Worm (Caenorhabditis elegans): ENCODE results near the gene dhs-14.

The dhs-14 gene

DNA sequence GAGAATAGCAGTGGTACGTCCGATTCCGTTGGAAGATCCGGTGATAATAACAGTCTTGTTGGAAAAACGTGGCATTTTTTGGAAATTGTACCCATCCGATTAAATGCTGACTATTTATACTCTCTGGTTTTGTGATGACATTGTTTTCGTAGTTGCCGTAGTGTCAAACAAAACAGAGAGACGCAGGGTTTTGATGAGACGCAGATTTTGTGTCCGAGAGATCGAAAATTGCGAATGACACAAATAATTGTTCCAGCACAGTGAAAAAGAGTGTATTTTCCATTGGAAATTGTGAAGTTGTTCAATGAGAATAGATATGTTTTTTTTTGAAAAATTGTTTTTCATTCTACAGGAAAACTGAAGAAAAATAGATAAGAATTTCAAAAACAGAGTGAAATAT lies 1.9 kb downstream of the dhs-14 start, which contains the start of gene R05D8.7:
Gene R05D8.7 (minus strand): TSS at position 104 of the 400 bp plus-strand sequence.
- no peak for TF ChIP-seq hlh-30 (tag; optimal IDR thresholded peaks at IDR 0.05; ENCODE audit: insufficient read depth)
- TF ChIP-seq K02D7.2 (tag; optimal IDR thresholded peaks at IDR 0.05): no peak
- TF ChIP-seq madf-2 (tag; optimal IDR thresholded peaks at IDR 0.05): no peak
- TF ChIP-seq fkh-10 (GFP tag; optimal IDR thresholded peaks at IDR 0.05): no peak
- no peak for TF ChIP-seq ceh-48 (tag; optimal IDR thresholded peaks at IDR 0.05)
- no peak for TF ChIP-seq ceh-6 (GFP tag; optimal IDR thresholded peaks at IDR 0.05)

DNA sequence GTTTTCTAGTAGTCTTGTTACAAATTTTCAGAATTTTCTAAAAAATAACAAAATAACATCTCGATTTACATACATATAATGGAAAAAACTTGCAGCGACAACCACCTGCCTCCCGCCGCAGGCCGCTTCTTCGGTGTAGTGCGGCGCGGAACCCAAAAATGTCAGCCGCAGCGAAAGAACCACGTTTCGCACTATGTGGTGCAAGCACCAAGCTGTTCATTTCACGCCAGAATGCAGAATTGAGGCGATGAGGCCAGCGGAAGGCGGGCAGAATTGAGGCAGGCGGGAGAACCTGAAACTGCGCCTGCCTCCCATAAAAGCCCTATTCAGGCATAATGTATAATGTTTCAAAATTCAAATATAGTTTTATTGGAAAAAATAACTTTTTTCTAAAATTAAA lies 3.5 kb downstream of the dhs-14 start:
- TF ChIP-seq odd-2 (tag; optimal IDR thresholded peaks at IDR 0.05) (no peak), elt-4 (tag; optimal IDR thresholded peaks at IDR 0.05) (no peak), pha-4 (tag; optimal IDR thresholded peaks at IDR 0.05) (no peak), tbx-2 (tag; optimal IDR thresholded peaks at IDR 0.05) (no peak), pag-3 (tag; optimal IDR thresholded peaks at IDR 0.05; ENCODE audit: borderline replicate concordance) (no peak), npax-4 (tag; optimal IDR thresholded peaks at IDR 0.05) (no peak), K02D7.2 (tag; optimal IDR thresholded peaks at IDR 0.05) (no peak), zip-5 (tag; optimal IDR thresholded peaks at IDR 0.05) (no peak), elt-2 (tag; optimal IDR thresholded peaks at IDR 0.05) (no peak), ref-2 (tag; optimal IDR thresholded peaks at IDR 0.05) (no peak), F13H6.1 (tag; optimal IDR thresholded peaks at IDR 0.05) (no peak), tbx-7 (tag; optimal IDR thresholded peaks at IDR 0.05) (no peak), fax-1 (tag; optimal IDR thresholded peaks at IDR 0.05) (no peak), ceh-19 (GFP tag; optimal IDR thresholded peaks at IDR 0.05) (no peak), sox-4 (tag; optimal IDR thresholded peaks at IDR 0.05) (no peak)

DNA sequence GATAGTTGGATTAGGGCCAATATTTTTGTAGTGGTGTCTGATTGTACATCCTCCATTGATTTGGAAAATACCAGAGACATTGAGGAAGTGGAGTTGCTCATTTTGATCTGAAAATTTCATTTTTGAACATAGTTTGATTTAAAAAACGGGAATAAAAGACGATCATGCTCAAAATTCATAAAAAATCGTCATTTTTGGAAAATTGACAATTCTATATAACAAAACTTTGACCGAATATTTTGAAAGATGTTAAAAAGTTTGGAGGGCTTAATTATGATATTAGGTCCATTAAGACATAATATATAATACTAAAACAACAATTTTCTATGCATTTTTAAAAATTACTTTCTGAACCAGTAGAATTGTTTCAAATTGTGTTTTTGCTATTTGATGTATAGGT lies 5.5 kb downstream of the dhs-14 start, which contains the start of gene srg-58:
Gene srg-58 (minus strand): TSS at position 101 of the 400 bp plus-strand sequence.
- no peak for TF ChIP-seq C08G9.2 (tag; optimal IDR thresholded peaks at IDR 0.05)
- TF ChIP-seq ceh-24 (tag; optimal IDR thresholded peaks at IDR 0.05): no peak
- TF ChIP-seq unc-55 (GFP tag; optimal IDR thresholded peaks at IDR 0.05): no peak
- no peak for TF ChIP-seq ceh-9 (tag; optimal IDR thresholded peaks at IDR 0.05)
- no peak for TF ChIP-seq pag-3 (tag; optimal IDR thresholded peaks at IDR 0.05; ENCODE audit: borderline replicate concordance)
- TF ChIP-seq tbx-7 (tag; optimal IDR thresholded peaks at IDR 0.05): no peak
- no peak for TF ChIP-seq ceh-18 (tag; optimal IDR thresholded peaks at IDR 0.05)
- TF ChIP-seq ceh-30 (tag; optimal IDR thresholded peaks at IDR 0.05): no peak
- TF ChIP-seq mec-3 (tag; optimal IDR thresholded peaks at IDR 0.05; ENCODE audit: borderline replicate concordance): no peak
- TF ChIP-seq pros-1 (tag; optimal IDR thresholded peaks at IDR 0.05): no peak
- no peak for TF ChIP-seq K02D7.2 (tag; optimal IDR thresholded peaks at IDR 0.05)
- no peak for TF ChIP-seq nhr-11 (tag; optimal IDR thresholded peaks at IDR 0.05)
- TF ChIP-seq ref-2 (tag; optimal IDR thresholded peaks at IDR 0.05): no peak

DNA sequence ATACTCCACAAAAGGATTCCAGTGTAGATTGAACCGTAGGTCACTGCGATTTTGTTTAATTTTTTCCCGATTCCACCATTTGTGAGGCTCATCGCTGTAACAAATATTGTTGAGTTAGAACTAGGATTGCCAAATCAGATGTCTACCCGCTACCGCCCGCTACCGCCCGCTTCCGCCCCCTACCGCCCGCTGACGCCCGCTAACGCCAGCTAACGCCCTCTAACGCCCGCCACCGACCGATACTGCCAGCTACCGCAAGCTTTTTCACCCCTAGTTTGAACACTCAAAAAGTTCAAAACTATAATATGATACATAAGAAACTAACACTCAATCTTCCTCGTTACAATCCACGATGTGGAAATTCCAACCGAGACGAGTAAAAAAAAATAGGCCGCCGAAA lies 6.6 kb downstream of the dhs-14 start:
- TF ChIP-seq sox-4 (tag; optimal IDR thresholded peaks at IDR 0.05): no peak
- TF ChIP-seq ceh-2 (tag; optimal IDR thresholded peaks at IDR 0.05): no peak
- no peak for TF ChIP-seq ceh-6 (GFP tag; optimal IDR thresholded peaks at IDR 0.05)
- TF ChIP-seq pha-2 (tag; optimal IDR thresholded peaks at IDR 0.05): no peak
- TF ChIP-seq ceh-18 (tag; optimal IDR thresholded peaks at IDR 0.05): no peak
- no peak for TF ChIP-seq pha-4 (tag; optimal IDR thresholded peaks at IDR 0.05)
- TF ChIP-seq hlh-30 (tag; optimal IDR thresholded peaks at IDR 0.05; ENCODE audit: insufficient read depth): no peak
- no peak for TF ChIP-seq C08G9.2 (tag; optimal IDR thresholded peaks at IDR 0.05)
- TF ChIP-seq ref-2 (tag; optimal IDR thresholded peaks at IDR 0.05): no peak
- TF ChIP-seq ceh-14 (tag; optimal IDR thresholded peaks at IDR 0.05): no peak
- TF ChIP-seq ttx-3 (tag; optimal IDR thresholded peaks at IDR 0.05): no peak
- no peak for TF ChIP-seq elt-4 (tag; optimal IDR thresholded peaks at IDR 0.05)
- TF ChIP-seq ceh-31 (tag; optimal IDR thresholded peaks at IDR 0.05): no peak
- no peak for TF ChIP-seq dmd-4 (tag; optimal IDR thresholded peaks at IDR 0.05; ENCODE audit: borderline replicate concordance)
- no peak for TF ChIP-seq tbx-2 (tag; optimal IDR thresholded peaks at IDR 0.05)
- TF ChIP-seq unc-55 (GFP tag; optimal IDR thresholded peaks at IDR 0.05): no peak
- no peak for TF ChIP-seq zip-5 (tag; optimal IDR thresholded peaks at IDR 0.05)
- TF ChIP-seq ceh-24 (tag; optimal IDR thresholded peaks at IDR 0.05): no peak
- no peak for TF ChIP-seq npax-4 (tag; optimal IDR thresholded peaks at IDR 0.05)
- TF ChIP-seq ama-1 (optimal IDR thresholded peaks at IDR 0.05): no peak
